Fruit fly (Drosophila melanogaster) whole organism, embryonic: ENCODE results near the gene HDAC4.
A peak's percentile ranks its signal among the peaks of the same experiment; 100 is the strongest.

Experiments used
- Aef1 ChIP-seq: fragments of 200-800 bp; sonication (Bioruptor generic); IDR thresholded peaks from 3 replicates; pipeline ENCODE4 v1.3.6; 2022; ENCODE audit warnings: missing biosample characterization, missing genetic modification characterization
- Atf3 ChIP-seq: fragments of 200-800 bp; sonication (Bioruptor generic); optimal IDR thresholded peaks from 3 replicates; lab custom pipeline; 2016; ENCODE audit warnings: missing biosample characterization, missing genetic modification characterization
- CG10267 ChIP-seq: fragments of 200-800 bp; sonication (Bioruptor generic); optimal IDR thresholded peaks from 2 replicates; lab custom pipeline; 2018; ENCODE audit warnings: missing biosample characterization, mild to moderate bottlenecking, missing genetic modification characterization, moderate library complexity
- CG10565 ChIP-seq: fragments of 200-800 bp; sonication (Bioruptor generic); optimal IDR thresholded peaks from 3 replicates; lab custom pipeline; 2016; ENCODE audit warnings: missing biosample characterization, mild to moderate bottlenecking, missing genetic modification characterization
- CG11695 ChIP-seq: fragments of 200-800 bp; sonication (Bioruptor generic); IDR thresholded peaks from 3 replicates; pipeline ENCODE4 v1.3.6; 2022; ENCODE audit warnings: missing biosample characterization, missing genetic modification characterization
- CG1233 ChIP-seq: fragments of 200-800 bp; sonication (Bioruptor generic); optimal IDR thresholded peaks from 4 replicates; lab custom pipeline; 2018; ENCODE audit warnings: missing biosample characterization, mild to moderate bottlenecking, missing genetic modification characterization
- CG12391 ChIP-seq: fragments of 200-800 bp; sonication (Bioruptor generic); optimal IDR thresholded peaks from 3 replicates; lab custom pipeline; 2018; ENCODE audit warnings: missing biosample characterization, mild to moderate bottlenecking, missing genetic modification characterization, moderate library complexity
- CG13296 ChIP-seq: fragments of 200-800 bp; sonication (Bioruptor generic); optimal IDR thresholded peaks from 3 replicates; lab custom pipeline; 2018; ENCODE audit warnings: missing biosample characterization, mild to moderate bottlenecking, missing genetic modification characterization
- CG13624 ChIP-seq: fragments of 200-800 bp; sonication (Bioruptor generic); optimal IDR thresholded peaks from 2 replicates; lab custom pipeline; 2016; ENCODE audit warnings: missing biosample characterization, missing genetic modification characterization
- CG13775 ChIP-seq: fragments of 200-800 bp; sonication (Bioruptor generic); optimal IDR thresholded peaks from 3 replicates; lab custom pipeline; 2017; ENCODE audit warnings: missing biosample characterization, mild to moderate bottlenecking, missing genetic modification characterization
- CG13894 ChIP-seq: fragments of 200-800 bp; sonication (Bioruptor generic); optimal IDR thresholded peaks from 3 replicates; lab custom pipeline; 2018; ENCODE audit warnings: missing biosample characterization, mild to moderate bottlenecking, missing genetic modification characterization, moderate library complexity
- CG14441 ChIP-seq: fragments of 200-800 bp; sonication (Bioruptor generic); IDR thresholded peaks from 2 replicates; pipeline ENCODE4 v1.3.6; 2022; ENCODE audit warnings: missing biosample characterization, missing genetic modification characterization
- CG15011 ChIP-seq: fragments of 200-800 bp; sonication (Bioruptor generic); optimal IDR thresholded peaks from 3 replicates; lab custom pipeline; 2018; ENCODE audit warnings: missing biosample characterization, mild to moderate bottlenecking, missing genetic modification characterization
- CG2116 ChIP-seq: fragments of 200-800 bp; sonication (Bioruptor generic); optimal IDR thresholded peaks from 3 replicates; lab custom pipeline; 2018; ENCODE audit warnings: missing biosample characterization, mild to moderate bottlenecking, missing genetic modification characterization
- CG31224 ChIP-seq: fragments of 200-800 bp; sonication (Bioruptor generic); IDR thresholded peaks from 2 replicates; pipeline ENCODE4 v1.3.6; 2022; ENCODE audit warnings: missing biosample characterization, missing genetic modification characterization
- CG3281 ChIP-seq: fragments of 200-800 bp; sonication (Bioruptor generic); optimal IDR thresholded peaks from 3 replicates; lab custom pipeline; 2017; ENCODE audit warnings: missing biosample characterization, mild to moderate bottlenecking, missing genetic modification characterization
- CG33213 ChIP-seq: fragments of 200-800 bp; sonication (Bioruptor generic); optimal IDR thresholded peaks from 3 replicates; lab custom pipeline; 2016; ENCODE audit warnings: missing biosample characterization, missing genetic modification characterization
- CG6654 ChIP-seq: fragments of 200-800 bp; sonication (Bioruptor generic); optimal IDR thresholded peaks from 2 replicates; lab custom pipeline; 2017; ENCODE audit warnings: missing biosample characterization, mild to moderate bottlenecking, missing genetic modification characterization
- CG8924 ChIP-seq: fragments of 200-800 bp; optimal IDR thresholded peaks from 3 replicates; lab custom pipeline; 2019; ENCODE audit warnings: missing biosample characterization, mild to moderate bottlenecking, missing genetic modification characterization, moderate library complexity
- CG9609 ChIP-seq: fragments of 200-800 bp; sonication (Bioruptor generic); optimal IDR thresholded peaks from 3 replicates; lab custom pipeline; 2016; ENCODE audit warnings: missing biosample characterization, missing genetic modification characterization
- Dek ChIP-seq: fragments of 200-800 bp; sonication (Bioruptor generic); optimal IDR thresholded peaks from 3 replicates; lab custom pipeline; 2019; ENCODE audit warnings: missing biosample characterization, mild to moderate bottlenecking, missing genetic modification characterization, moderate library complexity
- Dp ChIP-seq: fragments of 200-800 bp; sonication (Bioruptor generic); optimal IDR thresholded peaks from 2 replicates; lab custom pipeline; 2018; ENCODE audit warnings: missing biosample characterization, mild to moderate bottlenecking, missing genetic modification characterization, moderate library complexity
- ERR ChIP-seq: fragments of 200-800 bp; sonication (Bioruptor generic); optimal IDR thresholded peaks from 2 replicates; lab custom pipeline; 2016; ENCODE audit warnings: missing biosample characterization, missing genetic modification characterization
- Ets97D ChIP-seq: fragments of 200-800 bp; sonication (Bioruptor generic); optimal IDR thresholded peaks from 3 replicates; lab custom pipeline; 2016; ENCODE audit warnings: missing biosample characterization, missing genetic modification characterization
- HHEX ChIP-seq: fragments of 200-800 bp; sonication (Bioruptor generic); optimal IDR thresholded peaks from 3 replicates; lab custom pipeline; 2017; ENCODE audit warnings: missing biosample characterization, mild to moderate bottlenecking, missing genetic modification characterization, missing genetic modification reagents
- Hmx ChIP-seq: fragments of 200-800 bp; sonication (Bioruptor generic); optimal IDR thresholded peaks from 2 replicates; lab custom pipeline; 2016; ENCODE audit warnings: missing biosample characterization, missing genetic modification characterization
- Hr51 ChIP-seq, 2 experiments: fragments of 200-800 bp; sonication (Bioruptor generic); optimal IDR thresholded peaks; 2 replicates in 1 of 2; 3 replicates in 1 of 2; lab custom pipeline; 2016 to 2018; ENCODE audit warnings: missing biosample characterization in 2 of 2, missing genetic modification characterization in 2 of 2, mild to moderate bottlenecking in 1 of 2, moderate library complexity in 1 of 2
- MBD-R2 ChIP-seq: fragments of 200-800 bp; sonication (Bioruptor generic); IDR thresholded peaks from 2 replicates; pipeline ENCODE4 v1.3.6; 2022; ENCODE audit warnings: missing biosample characterization, missing genetic modification characterization
- Mrtf ChIP-seq: fragments of 200-800 bp; sonication (Bioruptor generic); IDR thresholded peaks from 3 replicates; pipeline ENCODE4 v1.3.6; 2022; ENCODE audit warnings: missing biosample characterization, missing genetic modification characterization
- NC2α ChIP-seq: fragments of 200-800 bp; sonication (Bioruptor generic); optimal IDR thresholded peaks from 2 replicates; lab custom pipeline; 2016; ENCODE audit warnings: missing biosample characterization, missing genetic modification characterization
- Oaz ChIP-seq: fragments of 200-800 bp; sonication (Bioruptor generic); IDR thresholded peaks from 2 replicates; pipeline ENCODE4 v1.3.6; 2022; ENCODE audit warnings: missing biosample characterization, missing genetic modification characterization
- Ravus ChIP-seq: fragments of 200-800 bp; sonication (Bioruptor generic); IDR thresholded peaks from 2 replicates; pipeline ENCODE4 v1.3.6; 2022; ENCODE audit warnings: missing biosample characterization, missing genetic modification characterization
- Sry-δ ChIP-seq: fragments of 200-800 bp; sonication (Bioruptor generic); optimal IDR thresholded peaks from 2 replicates; lab custom pipeline; 2016; ENCODE audit warnings: missing biosample characterization, missing genetic modification characterization
- ci ChIP-seq: fragments of 200-800 bp; sonication (Bioruptor generic); IDR thresholded peaks from 3 replicates; pipeline ENCODE4 v1.3.6; 2022; ENCODE audit warnings: missing biosample characterization, missing genetic modification characterization
- croc ChIP-seq: fragments of 200-800 bp; sonication (Bioruptor generic); conservative IDR thresholded peaks from 3 replicates; pipeline ENCODE4 v1.3.6; 2022; ENCODE audit warnings: missing biosample characterization, missing genetic modification characterization
- cwo ChIP-seq: fragments of 200-800 bp; sonication (Bioruptor generic); optimal IDR thresholded peaks from 3 replicates; lab custom pipeline; 2017; ENCODE audit warnings: missing biosample characterization, missing genetic modification characterization, mild to moderate bottlenecking, moderate library complexity, missing genetic modification reagents
- danr ChIP-seq: fragments of 200-800 bp; sonication (Bioruptor generic); IDR thresholded peaks from 2 replicates; pipeline ENCODE4 v1.3.6; 2022; ENCODE audit warnings: missing biosample characterization, missing genetic modification characterization
- dm ChIP-seq: fragments of 200-800 bp; sonication (Bioruptor generic); optimal IDR thresholded peaks from 3 replicates; lab custom pipeline; 2016; ENCODE audit warnings: missing biosample characterization, missing genetic modification characterization
- dmrt99B ChIP-seq: fragments of 200-800 bp; sonication (Bioruptor generic); optimal IDR thresholded peaks from 2 replicates; lab custom pipeline; 2018; ENCODE audit warnings: missing biosample characterization, mild to moderate bottlenecking, missing genetic modification characterization, moderate library complexity
- fd96Cb ChIP-seq: fragments of 200-800 bp; sonication (Bioruptor generic); optimal IDR thresholded peaks from 2 replicates; lab custom pipeline; 2018; ENCODE audit warnings: missing biosample characterization, mild to moderate bottlenecking, missing genetic modification characterization, moderate library complexity
- gsb ChIP-seq: fragments of 200-800 bp; sonication (Bioruptor generic); IDR thresholded peaks from 2 replicates; pipeline ENCODE4 v1.3.6; 2022; ENCODE audit warnings: missing biosample characterization, missing genetic modification characterization
- her ChIP-seq: fragments of 200-800 bp; sonication (Bioruptor generic); optimal IDR thresholded peaks from 2 replicates; lab custom pipeline; 2016; ENCODE audit warnings: missing biosample characterization, missing genetic modification characterization
- hkb ChIP-seq, 2 experiments: fragments of 200-800 bp in 1 of 2; fragments of >200 bp in 1 of 2; sonication (Bioruptor generic) in 1 of 2; IDR thresholded peaks in 1 of 2; optimal IDR thresholded peaks in 1 of 2; 2 replicates each; pipeline versions ENCODE4 v1.3.6 to Lab custom; 2017 to 2022; ENCODE audit warnings: missing biosample characterization in 1 of 2, missing genetic modification characterization in 1 of 2
- jigr1 ChIP-seq: fragments of 200-800 bp; sonication (Bioruptor generic); IDR thresholded peaks from 3 replicates; pipeline ENCODE4 v1.3.6; 2022; ENCODE audit warnings: missing biosample characterization, missing genetic modification characterization
- mld ChIP-seq: fragments of 200-800 bp; sonication (Bioruptor generic); IDR thresholded peaks from 3 replicates; pipeline ENCODE4 v1.3.6; 2022; ENCODE audit warnings: missing biosample characterization, missing genetic modification characterization; ENCODE audit not compliant: partially characterized antibody
- row ChIP-seq: fragments of 200-800 bp; sonication (Bioruptor generic); IDR thresholded peaks from 3 replicates; pipeline ENCODE4 v1.3.6; 2022; ENCODE audit warnings: missing biosample characterization, missing genetic modification characterization
- stc ChIP-seq: fragments of 200-800 bp; sonication (Bioruptor generic); IDR thresholded peaks from 2 replicates; pipeline ENCODE4 v1.3.6; 2022; ENCODE audit warnings: missing biosample characterization, missing genetic modification characterization
- tx ChIP-seq: fragments of 200-800 bp; sonication (Bioruptor generic); optimal IDR thresholded peaks from 2 replicates; lab custom pipeline; 2016; ENCODE audit warnings: missing biosample characterization, missing genetic modification characterization
- vvl ChIP-seq: fragments of 200-800 bp; sonication (Bioruptor generic); IDR thresholded peaks from 2 replicates; pipeline ENCODE4 v1.3.6; 2022; ENCODE audit warnings: missing biosample characterization, missing genetic modification characterization

HDAC4 gene

DNA sequence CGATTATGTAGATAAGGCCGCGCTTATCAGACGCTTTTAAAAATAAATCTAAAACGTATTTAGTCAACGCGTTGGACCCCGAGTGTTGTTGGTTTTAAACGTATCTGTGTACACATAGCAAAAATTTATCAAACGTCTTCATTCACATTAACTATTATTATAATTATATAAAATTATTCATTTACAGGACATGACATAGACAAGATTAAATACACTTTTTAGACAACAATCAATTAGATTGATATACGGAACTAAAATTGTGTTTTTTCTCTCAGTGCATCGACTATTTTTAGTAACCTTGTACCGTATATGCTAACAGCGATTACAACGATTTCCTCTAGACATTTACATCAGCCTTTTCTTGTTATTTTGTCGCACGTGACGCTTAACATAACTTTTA is 8.7 kb downstream of the HDAC4 start (continued):
- peak; percentile 54 for TF ChIP-seq Oaz (GFP tag; lab: Robert Waterston, UW)
- TF ChIP-seq CG11695 (GFP tag; lab: Robert Waterston, UW): peak; percentile 86

DNA sequence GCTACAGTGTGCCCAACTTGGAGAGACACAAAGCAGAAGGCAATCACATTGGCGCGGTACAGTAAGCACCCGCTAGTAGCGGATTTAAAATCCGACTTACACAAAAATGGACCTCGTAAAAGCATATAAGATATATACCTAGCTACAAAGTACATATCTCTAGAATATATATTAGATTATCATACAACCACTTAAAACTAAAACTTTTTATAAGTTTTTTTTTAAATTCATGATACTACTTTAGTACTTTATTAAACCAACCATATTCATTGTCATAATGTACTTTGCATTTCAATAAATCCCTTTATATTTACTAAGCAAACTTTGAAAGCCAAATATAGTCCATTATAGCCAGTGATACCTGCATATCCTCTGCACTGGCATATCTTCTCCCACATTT is 10.3 kb downstream of the HDAC4 start:
- TF ChIP-seq CG15011 (GFP tag; lab: Kevin White, UChicago) (peak; percentile 33), Ets97D (GFP tag; lab: Kevin White, UChicago) (no peak), row (GFP tag; lab: Robert Waterston, UW) (peak; percentile 74), Dek (tag; lab: Kevin White, UChicago) (peak; percentile 2), vvl (GFP tag; lab: Robert Waterston, UW) (peak; percentile 48), Sry-δ (GFP tag; lab: Kevin White, UChicago) (no peak), CG10267 (tag; lab: Kevin White, UChicago) (peak; percentile 19), ci (GFP tag; lab: Robert Waterston, UW) (0 out of 3 replicates have a peak, but pooled peaks have one; percentile 14), hkb (optimal IDR thresholded peaks at IDR 0.05; lab: Kevin White, UChicago) (no peak), hkb (GFP tag; IDR thresholded peaks at IDR 0.05; lab: Robert Waterston, UW) (peak; percentile 47; the same call in 1 of the 2 replicates), CG2116 (peak; percentile 18), tx (GFP tag; lab: Kevin White, UChicago) (no peak), CG13894 (tag; lab: Kevin White, UChicago) (no peak), croc (peak; percentile 44; the same call in 2 of the 3 replicates), jigr1 (GFP tag; lab: Robert Waterston, UW) (no peak), cwo (no peak), ERR (GFP tag; lab: Kevin White, UChicago) (no peak), Hr51 (GFP tag; optimal IDR thresholded peaks at IDR 0.05; lab: Kevin White, UChicago) (peak in 1 of 2 experiments; percentile 67), dm (GFP tag; lab: Kevin White, UChicago) (no peak), CG10565 (GFP tag; lab: Kevin White, UChicago) (no peak), her (GFP tag; lab: Kevin White, UChicago) (no peak), Dp (GFP tag; lab: Kevin White, UChicago) (no peak), CG13775 (GFP tag; lab: Kevin White, UChicago) (peak; percentile 18), CG13296 (GFP tag; lab: Kevin White, UChicago) (peak; percentile 43), Mrtf (GFP tag; lab: Robert Waterston, UW) (peak; percentile 41; the same call in 1 of the 3 replicates), NC2α (no peak), CG6654 (peak; percentile 18), Ravus (GFP tag; lab: Robert Waterston, UW) (no peak), danr (0 out of 2 replicates have a peak, but pooled peaks have one; percentile 12), CG13624 (GFP tag; lab: Kevin White, UChicago) (no peak), MBD-R2 (GFP tag; lab: Robert Waterston, UW) (no peak), Hmx (GFP tag; lab: Kevin White, UChicago) (no peak), fd96Cb (tag; lab: Kevin White, UChicago) (peak; percentile 50), dmrt99B (tag; lab: Kevin White, UChicago) (peak; percentile 75), CG1233 (no peak), mld (GFP tag; lab: Robert Waterston, UW) (no peak), HHEX (GFP tag; lab: Kevin White, UChicago) (peak; percentile 21), CG9609 (GFP tag; lab: Kevin White, UChicago) (no peak), Atf3 (no peak), CG33213 (GFP tag; lab: Kevin White, UChicago) (no peak), CG14441 (GFP tag; lab: Robert Waterston, UW) (0 out of 2 replicates have a peak, but pooled peaks have one; percentile 11), Aef1 (no peak), CG8924 (peak; percentile 60), CG3281 (peak; percentile 33), CG12391 (tag; lab: Kevin White, UChicago) (peak; percentile 58), gsb (GFP tag; lab: Robert Waterston, UW) (peak; percentile 28; the same call in 1 of the 2 replicates), stc (GFP tag; lab: Robert Waterston, UW) (0 out of 2 replicates have a peak, but pooled peaks have one; percentile 50), CG31224 (no peak)
